Fruit fly (Drosophila melanogaster) whole organism, prepupa: ENCODE measurements around the gene Pura.

Experiments used
- CG6792 ChIP-seq: fragments of 200-800 bp; sonication (Bioruptor generic); optimal IDR thresholded peaks from 3 replicates; lab custom pipeline; 2016; ENCODE audit warnings: missing biosample characterization, missing genetic modification characterization
- svp ChIP-seq: fragments of 200-800 bp; sonication (Bioruptor generic); peaks from one replicate; lab custom pipeline; 2016; ENCODE audit warnings: missing biosample characterization, missing genetic modification characterization

- TF ChIP-seq CG6792 (GFP tag; lab: Kevin White, UChicago), result no peak
- TF ChIP-seq svp, result no peak
Observed at dm6 chr3L:7544639-7545183, 48.2 kb upstream of the Pura start.
